Worm (Caenorhabditis elegans) whole organism, L1 larva: ENCODE results near the gene flp-9.

Experiments used
- ceh-63 ChIP-seq: fragments of 200-800 bp; sonication (Bioruptor generic); optimal IDR thresholded peaks from 2 replicates; lab custom pipeline; 2018; ENCODE audit warnings: mild to moderate bottlenecking, missing genetic modification characterization, missing compliant biosample characterization
- ces-1 ChIP-seq: fragments of 150-350 bp; optimal IDR thresholded peaks from 2 replicates; lab custom pipeline; 2014; ENCODE audit warnings: missing biosample characterization, missing genetic modification reagents, missing genetic modification characterization
- lin-13 ChIP-seq: fragments of 150-350 bp; optimal IDR thresholded peaks from 2 replicates; lab custom pipeline; 2014; ENCODE audit warnings: missing biosample characterization, missing genetic modification reagents, missing genetic modification characterization
- lir-3 ChIP-seq: sonication (generic microtip); optimal IDR thresholded peaks from 2 replicates; lab custom pipeline; 2016; ENCODE audit warnings: mild to moderate bottlenecking, missing genetic modification characterization, moderate library complexity, missing compliant biosample characterization; ENCODE audit not compliant: poor library complexity
- mab-9 ChIP-seq: fragments of 200-800 bp; sonication (Bioruptor generic); IDR thresholded peaks from 2 replicates; pipeline ENCODE4 v1.3.6; 2022; ENCODE audit warnings: missing genetic modification reagents, missing genetic modification characterization, missing compliant biosample characterization
- nhr-11 ChIP-seq: fragments of 150-350 bp; optimal IDR thresholded peaks from 2 replicates; lab custom pipeline; 2014; ENCODE audit warnings: missing biosample characterization, missing genetic modification characterization
- pag-3 ChIP-seq: sonication (generic microtip); optimal IDR thresholded peaks from 2 replicates; lab custom pipeline; 2017; ENCODE audit warnings: missing genetic modification characterization, mild to moderate bottlenecking, missing compliant biosample characterization, antibody characterized with exemption, borderline replicate concordance; ENCODE audit not compliant: insufficient read depth
- rnt-1 ChIP-seq: sonication (generic microtip); optimal IDR thresholded peaks from 2 replicates; lab custom pipeline; 2016; ENCODE audit warnings: mild to moderate bottlenecking, missing genetic modification characterization, moderate library complexity, missing compliant biosample characterization
- skn-1 ChIP-seq: fragments of 150-350 bp; optimal IDR thresholded peaks from 2 replicates; lab custom pipeline; 2014; ENCODE audit warnings: missing biosample characterization, missing genetic modification characterization
- snpc-4 ChIP-seq: fragments of 150-350 bp; optimal IDR thresholded peaks from 2 replicates; lab custom pipeline; 2014; ENCODE audit warnings: missing biosample characterization, missing genetic modification characterization
- unc-62 ChIP-seq: fragments of 150-350 bp; optimal IDR thresholded peaks from 2 replicates; lab custom pipeline; 2014; ENCODE audit warnings: missing biosample characterization, missing genetic modification reagents, missing genetic modification characterization
- ztf-4 ChIP-seq: fragments of 150-350 bp; optimal IDR thresholded peaks from 2 replicates; lab custom pipeline; 2014; ENCODE audit warnings: missing biosample characterization, missing genetic modification characterization

- no peak for TF ChIP-seq ztf-4
- no peak for TF ChIP-seq pag-3 (tag; lab: Kevin White, UChicago)
- no peak for TF ChIP-seq ces-1
- TF ChIP-seq rnt-1 (tag; lab: Kevin White, UChicago), result no peak
- TF ChIP-seq mab-9 (GFP tag; lab: Robert Waterston, UW), result no peak
- TF ChIP-seq nhr-11 (tag; lab: Kevin White, UChicago), result no peak
- no peak for TF ChIP-seq unc-62 (GFP tag; lab: Kevin White, UChicago)
- TF ChIP-seq lin-13 (GFP tag; lab: Kevin White, UChicago), result no peak
- no peak for TF ChIP-seq lir-3
- TF ChIP-seq skn-1, result no peak
- no peak for TF ChIP-seq ceh-63 (GFP tag; lab: Kevin White, UChicago)
- no peak for TF ChIP-seq snpc-4 (tag; lab: Kevin White, UChicago)
Measured at ce11 chrIV:12755641-12756040, 1.7 kb downstream of the flp-9 start.
